Worm (Caenorhabditis elegans): ENCODE results near the gene nspd-4.

Gene nspd-4

DNA sequence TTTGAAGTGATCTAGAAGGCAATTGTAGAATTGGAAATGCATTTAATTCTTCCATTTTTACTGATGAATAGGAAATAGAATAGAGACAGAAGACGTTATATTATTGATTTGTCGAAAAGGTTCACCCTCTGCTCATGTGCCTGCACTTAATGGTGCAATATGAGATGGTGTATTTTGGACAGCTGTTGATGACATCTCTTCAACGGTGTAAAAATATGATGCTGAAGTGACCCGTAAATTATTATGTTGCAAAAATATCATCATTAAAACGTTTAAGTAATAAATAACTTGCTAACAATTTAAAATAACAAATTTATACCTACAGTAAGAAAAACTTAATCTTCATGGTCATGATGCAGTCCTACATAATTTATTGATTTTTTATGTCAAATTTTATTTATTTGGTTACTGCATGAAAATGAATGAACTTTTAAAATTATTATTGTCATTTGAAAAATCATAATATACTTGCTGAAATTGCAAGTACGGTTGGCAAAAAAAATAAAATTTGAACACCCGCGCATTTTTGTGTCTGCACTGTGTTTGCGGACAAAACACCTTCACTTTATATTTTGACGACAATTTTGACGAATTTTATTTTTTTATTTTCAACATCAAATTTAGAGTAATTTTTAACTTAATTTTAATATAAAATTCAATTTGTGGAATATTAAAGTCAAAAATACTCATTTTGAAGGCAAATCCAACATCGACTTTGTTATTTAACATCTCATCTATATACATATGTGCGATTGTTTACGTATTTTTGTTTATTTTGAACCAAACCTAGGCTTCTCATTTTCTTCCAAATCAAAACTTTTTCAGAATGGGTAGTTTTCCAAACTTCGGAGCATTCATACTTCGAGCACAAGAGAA is 14.4 kb upstream of the nspd-4 start, which contains the start of the genes fbxb-88 and tbck-1:
Gene fbxb-88 (minus strand): TSS at position 151 of the 876 bp plus-strand sequence.
Gene tbck-1 (plus strand): TSS at position 826 of the 876 bp plus-strand sequence.
- TF ChIP-seq elt-4 (tag; optimal IDR thresholded peaks at IDR 0.05) = no peak
- TF ChIP-seq ceh-34 (tag; optimal IDR thresholded peaks at IDR 0.05) = peak; percentile 0
- TF ChIP-seq ahr-1 (tag; optimal IDR thresholded peaks at IDR 0.05) = no peak
- TF ChIP-seq fkh-10 (GFP tag; optimal IDR thresholded peaks at IDR 0.05) = no peak
- TF ChIP-seq pros-1 (tag; optimal IDR thresholded peaks at IDR 0.05) = no peak
- peak; percentile 68 for TF ChIP-seq unc-55 (GFP tag; optimal IDR thresholded peaks at IDR 0.05)
- no peak for TF ChIP-seq F13H6.1 (tag; optimal IDR thresholded peaks at IDR 0.05)
- no peak for TF ChIP-seq ceh-19 (GFP tag; optimal IDR thresholded peaks at IDR 0.05)

DNA sequence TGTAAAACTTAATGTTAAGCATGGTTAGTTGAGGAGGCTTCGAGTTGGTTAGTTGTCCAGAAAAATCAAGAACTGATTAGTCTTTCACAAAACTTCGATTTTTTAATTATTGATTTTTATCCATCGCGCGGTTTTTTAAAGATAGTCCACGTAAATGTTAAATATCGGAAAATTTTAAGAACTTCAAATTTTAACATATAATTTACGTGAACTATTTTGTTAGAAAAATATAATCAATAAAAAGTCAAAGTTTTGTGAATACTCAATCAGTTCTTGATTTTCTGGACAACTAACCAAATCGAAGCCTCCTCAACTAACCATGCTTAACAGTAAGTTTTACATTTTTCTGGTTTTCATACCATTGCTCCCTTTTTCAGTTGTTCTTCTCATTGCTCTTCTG is 7.6 kb upstream of the nspd-4 start, which contains the start of the genes C33F10.11 and C33F10.1:
Gene C33F10.11 (minus strand): TSS at position 101 of the 400 bp plus-strand sequence.
Gene C33F10.1 (plus strand): TSS at position 263 of the 400 bp plus-strand sequence.
- TF ChIP-seq nfya-1 (tag; optimal IDR thresholded peaks at IDR 0.05) (no peak), ztf-16 (tag; optimal IDR thresholded peaks at IDR 0.05) (no peak), madf-2 (tag; optimal IDR thresholded peaks at IDR 0.05) (no peak), zip-5 (tag; optimal IDR thresholded peaks at IDR 0.05) (no peak), ceh-31 (tag; optimal IDR thresholded peaks at IDR 0.05) (no peak)

DNA sequence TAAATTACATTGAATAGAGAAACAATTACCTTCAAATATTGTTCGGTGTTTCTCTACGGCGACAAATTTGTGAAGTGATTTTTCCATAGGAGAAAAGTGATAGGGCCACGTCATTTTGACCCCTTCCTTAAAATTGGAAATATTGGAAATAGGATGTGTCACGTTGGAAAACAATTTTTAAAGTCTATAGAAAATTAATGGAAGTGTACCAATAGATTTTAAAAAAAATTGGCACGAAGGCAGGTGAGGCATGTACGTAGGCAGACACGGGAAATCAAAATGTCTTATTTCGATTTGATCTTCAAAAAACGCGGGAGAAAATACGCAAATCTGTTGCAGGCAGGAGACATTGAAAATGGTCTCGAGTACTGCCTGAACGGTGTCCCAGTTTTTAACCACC is 4.7 kb upstream of the nspd-4 start, which contains the start of gene C33F10.12:
Gene C33F10.12 (minus strand): TSS at position 101 of the 400 bp plus-strand sequence.
- TF ChIP-seq ets-4 (tag; optimal IDR thresholded peaks at IDR 0.05) = no peak
- no peak for TF ChIP-seq ceh-18 (tag; optimal IDR thresholded peaks at IDR 0.05)
- no peak for TF ChIP-seq ceh-22 (tag; optimal IDR thresholded peaks at IDR 0.05)

DNA sequence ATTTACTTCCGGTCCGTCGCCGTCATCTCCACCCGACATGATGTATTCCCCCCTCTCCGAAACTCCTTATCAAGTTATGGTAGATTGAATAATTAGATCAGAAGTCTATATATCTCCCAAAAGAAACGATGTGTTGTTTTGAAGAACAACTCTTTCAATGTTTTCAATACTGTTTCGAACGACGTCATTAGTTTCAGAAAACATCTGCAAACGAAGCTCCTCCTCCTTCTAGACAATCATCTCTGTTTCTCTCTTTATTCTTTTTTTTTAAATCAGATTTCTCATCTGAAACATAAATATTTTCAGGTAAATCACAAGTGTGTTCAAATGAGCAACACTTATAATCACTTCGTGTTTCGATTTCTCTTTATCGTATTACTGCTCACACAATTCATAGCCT is 7.5 kb downstream of the nspd-4 start, which contains the start of gene T23B7.3:
Gene T23B7.3 (plus strand): TSS at position 301 of the 400 bp plus-strand sequence.
- TF ChIP-seq dmd-4 (tag; optimal IDR thresholded peaks at IDR 0.05; ENCODE audit: borderline replicate concordance) (no peak), fkh-10 (GFP tag; optimal IDR thresholded peaks at IDR 0.05) (no peak), syd-9 (tag; optimal IDR thresholded peaks at IDR 0.05) (no peak), ceh-6 (GFP tag; optimal IDR thresholded peaks at IDR 0.05) (no peak), hlh-6 (tag; optimal IDR thresholded peaks at IDR 0.05) (no peak), Y22D7AL.16 (tag; optimal IDR thresholded peaks at IDR 0.05) (no peak), hlh-8 (tag; optimal IDR thresholded peaks at IDR 0.05) (no peak), nhr-11 (tag; optimal IDR thresholded peaks at IDR 0.05) (no peak)

ce11 chrII:4851594-4852106 is 9.2 kb downstream of the nspd-4 start, which contains the start of gene dnj-9:
dnj-9 (plus strand) TSS chrII:4852056.
- TF ChIP-seq ceh-31 (tag; optimal IDR thresholded peaks at IDR 0.05) (peak; percentile 60), F13H6.1 (tag; optimal IDR thresholded peaks at IDR 0.05) (no peak), unc-55 (GFP tag; optimal IDR thresholded peaks at IDR 0.05) (peak; percentile 52), pax-1 (tag; optimal IDR thresholded peaks at IDR 0.05) (peak; percentile 20), hlh-6 (tag; optimal IDR thresholded peaks at IDR 0.05) (peak; percentile 14), dve-1 (tag; optimal IDR thresholded peaks at IDR 0.05) (peak; percentile 46), ceh-9 (tag; optimal IDR thresholded peaks at IDR 0.05) (no peak), ttx-3 (tag; optimal IDR thresholded peaks at IDR 0.05) (peak; percentile 30), elt-2 (tag; optimal IDR thresholded peaks at IDR 0.05) (peak; percentile 92), C08G9.2 (tag; optimal IDR thresholded peaks at IDR 0.05) (peak; percentile 45), ceh-45 (GFP tag; IDR thresholded peaks at IDR 0.05) (no peak), unc-42 (tag; optimal IDR thresholded peaks at IDR 0.05) (peak; percentile 76), fax-1 (tag; optimal IDR thresholded peaks at IDR 0.05) (peak; percentile 1), ceh-6 (GFP tag; optimal IDR thresholded peaks at IDR 0.05) (peak; percentile 43), fkh-6 (tag; optimal IDR thresholded peaks at IDR 0.05) (no peak), C38D4.7 (GFP tag; optimal IDR thresholded peaks at IDR 0.05) (peak; percentile 24), ceh-22 (tag; optimal IDR thresholded peaks at IDR 0.05) (no peak), pha-2 (tag; optimal IDR thresholded peaks at IDR 0.05) (peak; percentile 44), K09A11.1 (tag; optimal IDR thresholded peaks at IDR 0.05; ENCODE audit: insufficient read depth) (peak; percentile 28), sox-4 (tag; optimal IDR thresholded peaks at IDR 0.05) (peak; percentile 56), lin-11 (tag; optimal IDR thresholded peaks at IDR 0.05) (peak; percentile 57), elt-4 (tag; optimal IDR thresholded peaks at IDR 0.05) (no peak), ref-2 (tag; optimal IDR thresholded peaks at IDR 0.05) (peak; percentile 28), nhr-232 (tag; optimal IDR thresholded peaks at IDR 0.05) (peak; percentile 6), ceh-2 (tag; optimal IDR thresholded peaks at IDR 0.05) (peak; percentile 29), rnt-1 (tag; optimal IDR thresholded peaks at IDR 0.05) (peak; percentile 38)
